Worm (Caenorhabditis elegans) whole organism, L2 larva: Measurements from ENCODE around the gene srh-1.

Experiments
- C34F6.9 ChIP-seq: fragments of 150-350 bp; optimal IDR thresholded peaks from 2 replicates; lab custom pipeline; 2014; ENCODE audit warnings: missing biosample characterization, missing genetic modification characterization
- F13H6.1 ChIP-seq: sonication (generic microtip); optimal IDR thresholded peaks from 2 replicates; lab custom pipeline; 2016; ENCODE audit warnings: missing genetic modification characterization, missing compliant biosample characterization
- ZK546.5 ChIP-seq: sonication (generic microtip); optimal IDR thresholded peaks from 2 replicates; lab custom pipeline; 2017; ENCODE audit warnings: missing biosample characterization, missing genetic modification characterization
- alr-1 ChIP-seq: fragments of 150-350 bp; optimal IDR thresholded peaks from 2 replicates; lab custom pipeline; 2014; ENCODE audit warnings: missing biosample characterization, missing genetic modification characterization
- aly-2 ChIP-seq: fragments of 150-350 bp; optimal IDR thresholded peaks from 2 replicates; lab custom pipeline; 2014; ENCODE audit warnings: missing biosample characterization, missing genetic modification characterization
- ama-1 ChIP-seq: fragments of 150-350 bp; optimal IDR thresholded peaks from 2 replicates; lab custom pipeline; 2018; ENCODE audit warnings: inconsistent platforms
- blmp-1 ChIP-seq: sonication (generic microtip); optimal IDR thresholded peaks from 2 replicates; lab custom pipeline; 2017; ENCODE audit warnings: missing genetic modification characterization, mild to moderate bottlenecking, missing compliant biosample characterization, antibody characterized with exemption, moderate library complexity; ENCODE audit not compliant: insufficient read depth
- dmd-4 ChIP-seq: sonication (generic microtip); optimal IDR thresholded peaks from 2 replicates; lab custom pipeline; 2017; ENCODE audit warnings: missing biosample characterization, missing genetic modification characterization
- egl-27 ChIP-seq: sonication (generic microtip); optimal IDR thresholded peaks from 3 replicates; lab custom pipeline; 2017; ENCODE audit warnings: missing biosample characterization, missing genetic modification reagents, missing genetic modification characterization
- elt-1 ChIP-seq: fragments of 150-350 bp; optimal IDR thresholded peaks from 2 replicates; lab custom pipeline; 2014; ENCODE audit warnings: missing biosample characterization, missing genetic modification characterization
- elt-3 ChIP-seq: sonication (generic microtip); optimal IDR thresholded peaks from 2 replicates; lab custom pipeline; 2017; ENCODE audit warnings: missing biosample characterization, missing genetic modification characterization
- gmeb-1 ChIP-seq: fragments of 150-350 bp; optimal IDR thresholded peaks from 2 replicates; lab custom pipeline; 2014; ENCODE audit warnings: missing biosample characterization, missing genetic modification characterization
- lin-13 ChIP-seq: fragments of 150-350 bp; optimal IDR thresholded peaks from 2 replicates; lab custom pipeline; 2014; ENCODE audit warnings: missing biosample characterization, missing genetic modification reagents, missing genetic modification characterization
- lin-39 ChIP-seq: fragments of 150-350 bp; optimal IDR thresholded peaks from 2 replicates; lab custom pipeline; 2014; ENCODE audit warnings: missing biosample characterization, missing genetic modification reagents, missing genetic modification characterization
- lsy-2 ChIP-seq, 2 experiments: fragments of 150-350 bp in 1 of 2; sonication (generic microtip) in 1 of 2; optimal IDR thresholded peaks; 2 replicates each; lab custom pipeline; 2014 to 2017; ENCODE audit warnings: missing biosample characterization in 2 of 2, missing genetic modification characterization in 2 of 2
- mab-5 ChIP-seq: fragments of 150-350 bp; optimal IDR thresholded peaks from 2 replicates; lab custom pipeline; 2014; ENCODE audit warnings: missing biosample characterization, missing genetic modification characterization
- mbf-1 ChIP-seq: sonication (generic microtip); optimal IDR thresholded peaks from 2 replicates; lab custom pipeline; 2017; ENCODE audit warnings: missing biosample characterization, missing genetic modification characterization
- mdl-1 ChIP-seq, 2 experiments: fragments of 150-350 bp in 1 of 2; sonication (generic microtip) in 1 of 2; optimal IDR thresholded peaks; 2 replicates each; lab custom pipeline; 2017; ENCODE audit warnings: missing biosample characterization in 2 of 2, missing genetic modification characterization in 2 of 2
- nhr-10 ChIP-seq: sonication (generic microtip); optimal IDR thresholded peaks from 2 replicates; lab custom pipeline; 2017; ENCODE audit warnings: missing biosample characterization, missing genetic modification characterization
- nhr-11 ChIP-seq: fragments of 150-350 bp; optimal IDR thresholded peaks from 2 replicates; lab custom pipeline; 2014; ENCODE audit warnings: missing biosample characterization, missing genetic modification characterization
- nhr-12 ChIP-seq: fragments of 150-350 bp; optimal IDR thresholded peaks from 2 replicates; lab custom pipeline; 2014; ENCODE audit warnings: missing biosample characterization, missing genetic modification characterization
- nhr-129 ChIP-seq: fragments of 150-350 bp; optimal IDR thresholded peaks from 2 replicates; lab custom pipeline; 2014; ENCODE audit warnings: missing biosample characterization, missing genetic modification characterization
- nhr-21 ChIP-seq: fragments of 150-350 bp; optimal IDR thresholded peaks from 2 replicates; lab custom pipeline; 2014; ENCODE audit warnings: missing biosample characterization, missing genetic modification characterization
- nhr-23 ChIP-seq: fragments of 150-350 bp; optimal IDR thresholded peaks from 2 replicates; lab custom pipeline; 2014; ENCODE audit warnings: missing biosample characterization, missing genetic modification reagents, missing genetic modification characterization
- nhr-237 ChIP-seq: fragments of 150-350 bp; optimal IDR thresholded peaks from 2 replicates; lab custom pipeline; 2014; ENCODE audit warnings: missing biosample characterization, missing genetic modification characterization
- nhr-25 ChIP-seq: fragments of 150-350 bp; sonication (generic microtip); optimal IDR thresholded peaks from 3 replicates; lab custom pipeline; 2014; ENCODE audit warnings: missing biosample characterization, missing genetic modification characterization
- nhr-6 ChIP-seq: fragments of 150-350 bp; optimal IDR thresholded peaks from 2 replicates; lab custom pipeline; 2014; ENCODE audit warnings: missing biosample characterization, missing genetic modification characterization
- peb-1 ChIP-seq: fragments of 150-350 bp; optimal IDR thresholded peaks from 2 replicates; lab custom pipeline; 2014; ENCODE audit warnings: missing biosample characterization, missing genetic modification characterization
- sem-4 ChIP-seq: fragments of 150-350 bp; optimal IDR thresholded peaks from 2 replicates; lab custom pipeline; 2014; ENCODE audit warnings: missing biosample characterization, missing genetic modification reagents, missing genetic modification characterization
- skn-1 ChIP-seq: sonication (generic microtip); optimal IDR thresholded peaks from 2 replicates; lab custom pipeline; 2017; ENCODE audit warnings: missing biosample characterization, missing genetic modification characterization
- sma-9 ChIP-seq, 2 experiments: fragments of 150-350 bp in 1 of 2; sonication (generic microtip) in 1 of 2; optimal IDR thresholded peaks; 2 replicates each; lab custom pipeline; 2014 to 2016; ENCODE audit warnings: missing genetic modification characterization in 2 of 2, mild to moderate bottlenecking in 1 of 2, missing biosample characterization in 1 of 2, missing compliant biosample characterization in 1 of 2, missing genetic modification reagents in 1 of 2, moderate library complexity in 1 of 2
- snpc-4 ChIP-seq: fragments of 150-350 bp; optimal IDR thresholded peaks from 2 replicates; lab custom pipeline; 2014; ENCODE audit warnings: missing biosample characterization, missing genetic modification characterization
- unc-55 ChIP-seq: fragments of 150-350 bp; sonication (generic microtip); optimal IDR thresholded peaks from 3 replicates; lab custom pipeline; 2014; ENCODE audit warnings: missing biosample characterization, missing genetic modification reagents, missing genetic modification characterization
- unc-62 ChIP-seq: fragments of 150-350 bp; optimal IDR thresholded peaks from 2 replicates; lab custom pipeline; 2014; ENCODE audit warnings: missing biosample characterization, missing genetic modification reagents, missing genetic modification characterization
- zag-1 ChIP-seq: fragments of 150-350 bp; optimal IDR thresholded peaks from 2 replicates; lab custom pipeline; 2014; ENCODE audit warnings: missing biosample characterization, missing genetic modification characterization
- ztf-1 ChIP-seq: fragments of 200-800 bp; sonication (Bioruptor generic); conservative IDR thresholded peaks from 2 replicates; pipeline ENCODE4 v1.3.6; 2022; ENCODE audit warnings: missing genetic modification characterization, missing compliant biosample characterization
- ztf-11 ChIP-seq: sonication (generic microtip); optimal IDR thresholded peaks from 2 replicates; lab custom pipeline; 2017; ENCODE audit warnings: missing biosample characterization, missing genetic modification characterization

srh-1 gene

DNA sequence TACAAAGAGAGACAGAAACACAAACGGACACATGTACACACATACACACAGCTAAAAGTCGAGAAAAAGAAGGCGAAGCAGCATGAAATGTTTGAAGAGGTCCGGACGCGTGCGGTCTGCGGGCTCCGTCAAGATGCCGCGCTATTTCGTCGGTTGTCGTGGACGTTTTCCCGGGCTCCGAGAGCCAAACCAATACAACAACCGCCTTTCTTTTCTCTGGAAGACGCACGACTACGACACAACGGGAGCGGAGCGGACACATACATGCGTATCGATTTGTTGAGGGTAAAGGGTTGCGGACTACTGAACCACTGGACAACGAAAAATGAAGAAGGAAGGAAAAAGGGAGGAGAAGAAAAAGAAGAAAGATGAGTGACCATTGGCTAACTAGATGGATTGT, 40.3 kb upstream of the srh-1 start:
- TF ChIP-seq aly-2 (tag; lab: Kevin White, UChicago) = no peak
- no peak for TF ChIP-seq elt-3
- no peak for TF ChIP-seq nhr-23 (tag; lab: Kevin White, UChicago)
- TF ChIP-seq lin-13 (GFP tag; lab: Kevin White, UChicago) = peak; percentile 22
- peak; percentile 75 for TF ChIP-seq F13H6.1 (tag; lab: Kevin White, UChicago)
- peak in 1 of 2 experiments; percentile 29 for TF ChIP-seq mdl-1 (tag; optimal IDR thresholded peaks at IDR 0.05; lab: Kevin White, UChicago)
- no peak for TF ChIP-seq lin-39 (tag; lab: Kevin White, UChicago)
- TF ChIP-seq nhr-237 (tag; lab: Kevin White, UChicago) = no peak
- TF ChIP-seq C34F6.9 (tag; lab: Kevin White, UChicago) = peak; percentile 43
- TF ChIP-seq ztf-1 = no peak
- TF ChIP-seq sma-9 (GFP tag; optimal IDR thresholded peaks at IDR 0.05; lab: Kevin White, UChicago) = peak; percentile 14
- no peak for TF ChIP-seq sma-9 (tag; optimal IDR thresholded peaks at IDR 0.05; lab: Kevin White, UChicago)
- TF ChIP-seq mab-5 (tag; lab: Kevin White, UChicago) = peak; percentile 14
- peak; percentile 58 for TF ChIP-seq zag-1 (tag; lab: Kevin White, UChicago)
- peak; percentile 61 for TF ChIP-seq unc-55 (GFP tag; lab: Kevin White, UChicago)
- peak; percentile 23 for TF ChIP-seq sem-4 (tag; lab: Kevin White, UChicago)
- TF ChIP-seq lsy-2 (tag; optimal IDR thresholded peaks at IDR 0.05; lab: Kevin White, UChicago) = peak in 1 of 2 experiments; percentile 5
- no peak for TF ChIP-seq alr-1 (tag; lab: Kevin White, UChicago)
- TF ChIP-seq nhr-11 = no peak
- no peak for TF ChIP-seq skn-1 (tag; lab: Kevin White, UChicago)

DNA sequence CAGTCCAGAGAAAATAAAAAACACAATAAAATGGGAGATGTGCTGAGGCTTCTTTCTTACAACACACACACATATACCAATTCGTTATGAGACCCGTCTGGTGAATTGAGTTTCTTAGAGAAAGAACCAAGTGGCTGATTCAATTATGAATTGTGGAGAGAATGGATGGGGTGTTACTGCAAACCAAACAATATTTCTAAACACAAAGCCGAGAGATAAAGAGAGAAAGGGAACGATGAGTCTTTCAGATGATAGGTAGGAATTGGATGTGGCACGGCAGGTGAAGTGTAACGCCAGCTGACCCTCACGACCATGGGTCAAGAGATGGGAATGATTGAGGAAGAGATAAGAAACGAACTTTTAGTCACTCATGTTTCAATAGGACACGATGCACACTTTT, 39.4 kb upstream of the srh-1 start, which contains the start of gene mig-17:
Gene mig-17 (plus strand): TSS at position 389 of the 400 bp plus-strand sequence.
- no peak for TF ChIP-seq nhr-12
- no peak for TF ChIP-seq skn-1 (tag; lab: Kevin White, UChicago)
- no peak for TF ChIP-seq elt-1 (tag; lab: Kevin White, UChicago)
- TF ChIP-seq nhr-11 = no peak
- no peak for TF ChIP-seq unc-62
- peak; percentile 56 for TF ChIP-seq F13H6.1 (tag; lab: Kevin White, UChicago)
- peak; percentile 31 for TF ChIP-seq nhr-129 (tag; lab: Kevin White, UChicago)
- no peak for TF ChIP-seq nhr-23 (tag; lab: Kevin White, UChicago)
- TF ChIP-seq sma-9 (GFP tag; optimal IDR thresholded peaks at IDR 0.05; lab: Kevin White, UChicago) = peak; percentile 7
- TF ChIP-seq sma-9 (tag; optimal IDR thresholded peaks at IDR 0.05; lab: Kevin White, UChicago) = no peak
- TF ChIP-seq ztf-11 (tag; lab: Kevin White, UChicago) = no peak
- TF ChIP-seq blmp-1 = no peak
- no peak for TF ChIP-seq nhr-6 (tag; lab: Kevin White, UChicago)
- no peak for TF ChIP-seq lsy-2 (tag; optimal IDR thresholded peaks at IDR 0.05; lab: Kevin White, UChicago)
- no peak for TF ChIP-seq mdl-1 (tag; optimal IDR thresholded peaks at IDR 0.05; lab: Kevin White, UChicago)
- no peak for TF ChIP-seq peb-1
- TF ChIP-seq nhr-25 (tag; lab: Kevin White, UChicago) = no peak
- TF ChIP-seq, all 48 proteins: peak for 3

DNA sequence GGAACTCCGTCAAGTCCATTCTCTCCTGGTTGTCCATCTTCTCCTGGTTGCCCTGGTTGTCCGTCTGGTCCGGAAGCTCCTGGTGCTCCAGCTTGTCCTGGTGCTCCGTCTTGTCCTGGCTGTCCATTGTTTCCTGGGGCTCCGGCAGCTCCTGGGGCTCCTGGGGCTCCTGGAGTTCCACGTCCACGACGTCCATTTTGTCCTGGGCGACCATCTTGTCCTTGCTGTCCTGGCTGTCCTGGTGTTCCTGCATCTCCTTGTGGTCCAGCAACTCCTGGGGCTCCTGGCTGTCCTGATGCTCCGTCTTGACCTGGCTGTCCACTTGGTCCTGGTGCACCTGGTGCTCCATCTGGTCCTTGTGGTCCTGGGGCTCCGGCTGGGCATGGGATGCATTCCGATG, 36.3 kb upstream of the srh-1 start:
- no peak for TF ChIP-seq dmd-4 (tag; lab: Kevin White, UChicago)
- TF ChIP-seq unc-55 (GFP tag; lab: Kevin White, UChicago) = no peak
- no peak for TF ChIP-seq lin-13 (GFP tag; lab: Kevin White, UChicago)
- no peak for TF ChIP-seq lin-39 (tag; lab: Kevin White, UChicago)
- TF ChIP-seq nhr-10 (tag; lab: Kevin White, UChicago) = no peak
- TF ChIP-seq ZK546.5 = no peak
- TF ChIP-seq nhr-21 (tag; lab: Kevin White, UChicago) = no peak
- TF ChIP-seq snpc-4 (tag; lab: Kevin White, UChicago) = no peak
- TF ChIP-seq nhr-25 (tag; lab: Kevin White, UChicago) = no peak
- no peak for TF ChIP-seq ama-1
- no peak for TF ChIP-seq mab-5 (tag; lab: Kevin White, UChicago)
- TF ChIP-seq mbf-1 = no peak
- TF ChIP-seq egl-27 (tag; lab: Kevin White, UChicago) = no peak
- no peak for TF ChIP-seq elt-1 (tag; lab: Kevin White, UChicago)
- TF ChIP-seq mdl-1 (tag; optimal IDR thresholded peaks at IDR 0.05; lab: Kevin White, UChicago) = no peak
- TF ChIP-seq gmeb-1 (tag; lab: Kevin White, UChicago) = no peak
- no peak for TF ChIP-seq nhr-23 (tag; lab: Kevin White, UChicago)
